Worm (Caenorhabditis elegans) whole organism, dauer: ENCODE data around the gene B0336.13.

ENCODE experiments used
- unc-62 ChIP-seq: sonication (generic microtip); optimal IDR thresholded peaks from 2 replicates; lab custom pipeline; 2017; ENCODE audit warnings: missing biosample characterization, missing genetic modification reagents, missing genetic modification characterization

B0336.13 gene

DNA sequence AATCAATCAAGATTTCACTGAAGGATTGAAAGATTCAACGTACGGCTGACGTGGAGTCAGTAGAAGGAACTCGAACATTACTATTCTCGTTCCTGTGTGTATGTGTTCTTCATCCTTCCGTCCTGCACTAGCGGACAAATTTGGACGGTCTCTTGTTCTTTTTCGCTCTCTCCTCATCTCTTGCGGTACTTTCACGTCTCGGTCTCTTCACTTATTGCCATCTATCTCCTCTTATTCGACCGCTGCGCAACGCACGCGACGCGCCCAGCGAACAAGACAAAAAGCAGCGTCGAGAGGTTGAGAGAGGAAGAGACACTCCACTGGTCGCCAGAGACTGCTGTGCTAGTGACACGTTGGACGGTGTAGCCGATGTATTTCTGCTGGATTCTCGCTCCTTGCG is 21.6 kb downstream of the B0336.13 start:
- no peak for TF ChIP-seq unc-62 (GFP tag; lab: Kevin White, UChicago)

DNA sequence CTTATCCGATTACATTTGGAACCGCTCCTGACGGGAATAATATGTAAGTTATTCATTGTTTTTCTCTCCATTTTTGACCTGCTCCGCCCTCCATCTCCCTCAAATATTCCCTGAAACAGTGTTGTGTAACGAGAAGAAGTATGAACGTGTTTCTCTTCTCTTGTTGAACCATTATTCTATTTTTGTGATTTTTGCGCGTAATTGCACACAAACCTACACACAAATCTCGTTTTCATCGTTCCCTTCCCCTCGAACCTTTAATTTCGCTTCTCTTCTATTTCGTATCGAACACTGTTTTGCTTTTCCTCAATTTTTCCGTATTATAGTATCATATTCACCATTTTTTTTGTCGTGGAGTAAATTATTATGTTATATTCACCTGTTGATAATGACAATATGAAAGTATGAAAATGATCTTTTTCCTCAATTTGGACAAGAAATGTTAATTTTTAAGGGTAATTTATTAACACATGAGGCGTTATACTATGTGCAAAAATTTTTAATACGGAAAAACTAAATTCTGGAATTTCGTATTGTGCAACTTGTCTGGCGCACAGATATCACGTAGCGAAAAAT is 23.4 kb downstream of the B0336.13 start:
- TF ChIP-seq unc-62 (GFP tag; lab: Kevin White, UChicago) = no peak

DNA sequence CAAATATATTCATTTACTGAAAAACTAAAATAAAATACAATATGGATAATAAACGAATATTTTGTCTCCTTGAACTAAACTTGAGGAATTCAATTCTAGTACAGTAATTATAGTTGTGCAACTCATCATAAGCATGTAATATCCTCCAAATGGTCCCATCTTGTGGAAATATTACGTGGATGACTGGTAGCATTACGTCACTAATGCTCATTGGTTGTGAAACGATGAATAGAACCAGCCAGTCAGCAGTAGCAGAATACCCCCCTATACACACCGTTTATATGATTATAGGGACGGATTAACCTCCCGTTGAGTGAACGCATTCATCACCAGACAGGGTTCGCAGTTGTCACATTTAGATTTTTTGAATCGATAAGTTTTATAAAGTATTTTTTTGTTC is 24.5 kb downstream of the B0336.13 start:
- no peak for TF ChIP-seq unc-62 (GFP tag; lab: Kevin White, UChicago)

DNA sequence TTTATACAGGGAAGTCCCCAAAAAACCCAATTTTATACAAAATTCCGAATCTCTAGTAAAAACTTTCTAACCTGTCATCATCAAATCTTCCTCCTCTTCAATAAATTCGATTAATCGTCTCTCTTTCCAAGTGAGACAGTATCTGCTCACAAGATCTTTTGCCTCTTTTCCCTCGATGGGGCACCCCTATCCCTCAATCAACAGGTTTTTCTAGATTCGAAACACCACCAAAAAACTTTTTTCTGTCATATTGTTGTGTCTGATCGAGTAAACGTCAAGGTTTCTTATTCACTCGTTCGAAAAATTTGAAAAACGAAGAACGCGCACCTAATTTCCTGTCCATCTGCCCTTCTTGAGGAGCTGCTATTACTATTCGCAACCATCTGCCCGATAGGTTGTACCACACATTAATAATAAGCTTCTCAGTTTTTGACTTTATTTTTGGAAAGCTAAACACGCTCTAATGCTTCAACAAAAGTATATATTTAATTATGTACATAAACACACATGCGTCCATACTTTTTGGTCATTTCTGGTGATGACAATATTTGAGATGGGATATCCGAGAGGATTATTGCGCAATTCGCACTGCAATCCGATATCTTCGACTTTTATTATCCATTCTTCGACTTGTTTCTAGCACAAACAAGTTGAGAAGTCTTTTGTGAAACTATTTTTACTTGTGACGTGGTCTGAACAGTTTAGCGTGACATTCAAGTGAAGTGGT is 25.4 kb downstream of the B0336.13 start:
- TF ChIP-seq unc-62 (GFP tag; lab: Kevin White, UChicago) = no peak

DNA sequence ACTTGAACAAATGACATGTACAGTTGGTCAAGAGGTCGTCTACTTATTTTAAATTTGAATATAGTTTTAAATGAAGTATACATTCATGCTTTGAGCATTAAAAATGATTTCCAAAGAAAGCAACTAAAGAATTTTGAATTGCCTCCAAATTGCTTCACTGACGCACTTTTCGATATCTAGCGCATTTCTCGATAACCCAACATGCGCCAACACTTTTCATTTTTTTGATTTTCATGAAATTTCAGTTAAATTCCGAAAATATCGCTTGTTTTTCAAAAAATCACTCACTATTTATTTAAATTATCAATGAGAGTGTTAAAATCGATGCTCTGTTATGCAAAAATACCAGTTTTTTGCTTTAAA is 26.0 kb downstream of the B0336.13 start:
- TF ChIP-seq unc-62 (GFP tag; lab: Kevin White, UChicago) = no peak

DNA sequence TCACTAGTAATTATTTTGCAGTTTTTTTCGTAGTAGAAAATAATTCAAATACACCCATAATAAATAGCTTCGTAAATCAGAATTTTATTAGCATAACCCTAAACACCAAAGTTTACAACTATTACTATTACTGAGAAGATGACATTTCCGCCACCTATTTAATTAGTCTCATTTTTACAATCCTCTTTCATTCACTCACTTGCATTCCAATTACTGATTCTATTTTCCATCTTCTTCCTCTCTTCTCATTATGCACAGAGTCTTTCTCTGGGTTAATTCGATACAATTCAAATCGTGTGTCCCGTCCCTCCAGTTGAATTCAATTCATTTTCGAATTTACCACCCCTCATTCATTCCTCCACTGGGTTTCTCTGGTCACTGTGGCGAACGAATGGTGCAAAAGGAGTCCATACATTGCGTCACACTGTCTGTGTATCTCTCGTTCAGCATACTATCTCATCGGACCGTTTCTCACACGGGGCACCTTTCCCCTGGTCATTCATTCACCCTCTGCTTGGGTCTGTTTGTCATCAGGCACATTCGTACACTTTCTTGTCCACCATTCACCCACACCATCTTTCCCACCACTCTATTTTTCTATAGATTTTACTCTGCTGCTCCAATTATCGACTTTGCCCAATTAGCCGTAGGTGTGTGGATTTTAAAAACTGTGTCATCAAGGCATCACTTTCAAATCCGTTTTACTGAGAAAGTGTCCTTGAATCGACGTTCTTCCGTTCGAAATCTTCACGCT is 26.6 kb downstream of the B0336.13 start:
- no peak for TF ChIP-seq unc-62 (GFP tag; lab: Kevin White, UChicago)

DNA sequence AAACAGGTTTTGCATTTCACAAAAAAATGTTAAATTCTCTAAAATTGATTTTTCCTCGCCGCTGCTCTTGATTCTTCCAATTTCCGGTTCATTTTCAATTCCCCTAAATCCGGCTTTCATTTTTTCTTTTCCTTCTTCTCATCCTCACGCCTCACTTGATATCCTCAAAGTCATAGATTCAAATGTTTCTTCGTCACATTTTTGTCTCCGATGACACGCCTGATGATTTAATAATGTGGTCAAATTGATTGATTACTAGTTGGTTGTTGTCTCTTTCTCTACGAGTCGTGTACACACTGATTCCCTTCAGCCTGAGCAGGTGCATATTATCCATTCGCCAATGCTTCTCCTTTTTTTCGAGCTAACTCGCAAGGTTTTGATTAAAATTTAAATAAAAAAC is 27.7 kb downstream of the B0336.13 start:
- no peak for TF ChIP-seq unc-62 (GFP tag; lab: Kevin White, UChicago)

DNA sequence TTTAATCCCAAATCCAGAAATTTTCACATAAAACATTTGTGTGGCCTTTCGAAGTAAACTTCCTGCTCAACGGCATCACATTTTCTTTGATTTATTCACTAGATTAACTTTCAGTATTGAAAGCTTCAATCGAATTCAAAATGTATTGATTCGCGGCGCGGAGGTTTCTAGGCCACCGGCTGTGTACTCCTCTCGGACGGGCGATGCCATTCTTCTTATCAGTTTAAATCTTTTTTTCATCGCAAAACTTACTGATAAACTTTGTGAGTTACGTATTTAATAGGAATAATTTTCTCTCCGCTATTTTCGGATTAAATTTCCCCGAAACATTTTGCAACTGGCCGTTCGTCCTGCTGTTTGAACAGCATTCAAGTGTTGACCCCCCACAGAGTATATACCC is 28.1 kb downstream of the B0336.13 start:
- TF ChIP-seq unc-62 (GFP tag; lab: Kevin White, UChicago) = no peak

DNA sequence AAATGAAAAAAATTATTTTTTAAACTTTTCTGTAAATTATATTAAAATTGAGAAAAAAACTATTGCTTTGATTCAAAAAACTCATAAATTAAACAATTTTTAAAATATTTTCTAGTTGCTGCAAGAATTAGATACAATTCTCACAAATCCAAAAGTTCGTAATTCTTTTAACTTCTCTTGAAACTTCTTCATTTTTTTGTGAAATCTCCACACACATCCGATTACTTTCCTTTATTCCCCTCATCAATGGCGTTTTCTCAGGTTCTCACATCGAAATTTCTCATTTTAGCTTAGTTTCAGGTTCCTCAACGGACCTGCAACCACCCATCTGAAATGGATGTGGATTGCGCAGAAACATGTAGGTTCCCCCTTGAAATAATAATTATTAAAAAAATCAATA is 28.7 kb downstream of the B0336.13 start, which contains the start of gene wrm-1:
TSS of gene wrm-1 (plus strand) at position 301 of the 400 bp plus-strand sequence.
- no peak for TF ChIP-seq unc-62 (GFP tag; lab: Kevin White, UChicago)

DNA sequence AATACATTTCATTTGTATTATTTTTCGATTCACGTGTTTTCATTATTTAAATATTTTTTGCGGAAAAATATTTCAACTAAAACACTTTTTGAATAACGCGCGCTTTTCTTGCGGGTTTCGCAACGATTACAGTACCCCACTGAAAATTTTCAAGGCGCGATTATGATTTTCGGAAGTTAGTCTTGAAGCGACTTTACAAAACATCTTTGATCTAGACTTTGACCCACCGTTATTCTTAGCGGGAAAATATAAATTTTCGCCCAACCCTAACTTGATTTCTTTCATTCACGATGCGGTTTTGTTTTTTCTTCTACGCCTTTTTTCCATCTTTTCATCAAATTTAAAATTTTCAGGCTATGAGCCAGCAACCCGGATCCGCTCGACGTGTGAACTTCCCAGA is 34.0 kb downstream of the B0336.13 start, which contains the start of gene egg-1:
TSS of gene egg-1 (plus strand) at position 354 of the 400 bp plus-strand sequence.
- no peak for TF ChIP-seq unc-62 (GFP tag; lab: Kevin White, UChicago)

DNA sequence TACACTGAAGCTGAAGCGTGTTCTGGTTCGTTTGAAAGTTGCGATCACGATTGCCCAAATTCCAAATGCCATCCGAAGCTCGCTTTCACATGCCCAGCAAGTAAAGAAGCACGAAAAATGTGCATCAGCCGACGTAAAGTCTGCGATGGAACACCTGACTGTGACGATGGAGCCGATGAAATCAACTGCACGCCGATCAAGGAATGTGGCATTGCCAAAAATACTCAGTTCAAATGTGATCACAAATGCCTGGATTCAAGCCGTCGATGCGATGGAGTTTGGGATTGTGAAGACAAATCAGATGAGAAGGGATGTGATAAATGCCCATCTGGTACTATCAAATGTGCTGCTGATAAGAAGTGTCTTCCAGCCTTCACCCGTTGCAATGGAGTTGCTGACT is 35.5 kb downstream of the B0336.13 start:
- no peak for TF ChIP-seq unc-62 (GFP tag; lab: Kevin White, UChicago)

DNA sequence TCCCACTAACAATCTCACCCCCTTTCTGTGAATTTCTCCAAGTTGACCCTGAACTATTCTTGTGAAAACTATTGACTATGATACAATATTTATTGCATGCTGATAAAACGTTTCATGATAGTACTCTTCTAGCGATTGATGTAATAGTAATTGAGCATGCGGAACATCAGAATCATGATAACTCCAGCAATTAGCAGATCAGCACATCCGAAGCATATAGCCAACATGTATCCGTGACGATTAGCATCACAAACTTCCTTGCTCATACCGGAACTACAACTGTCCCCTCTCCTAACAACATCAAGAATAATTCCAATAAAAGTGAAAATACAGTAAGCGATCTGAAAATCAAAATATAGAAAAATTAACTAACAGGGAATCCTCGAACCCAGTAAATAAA is 36.2 kb downstream of the B0336.13 start:
- TF ChIP-seq unc-62 (GFP tag; lab: Kevin White, UChicago) = no peak

DNA sequence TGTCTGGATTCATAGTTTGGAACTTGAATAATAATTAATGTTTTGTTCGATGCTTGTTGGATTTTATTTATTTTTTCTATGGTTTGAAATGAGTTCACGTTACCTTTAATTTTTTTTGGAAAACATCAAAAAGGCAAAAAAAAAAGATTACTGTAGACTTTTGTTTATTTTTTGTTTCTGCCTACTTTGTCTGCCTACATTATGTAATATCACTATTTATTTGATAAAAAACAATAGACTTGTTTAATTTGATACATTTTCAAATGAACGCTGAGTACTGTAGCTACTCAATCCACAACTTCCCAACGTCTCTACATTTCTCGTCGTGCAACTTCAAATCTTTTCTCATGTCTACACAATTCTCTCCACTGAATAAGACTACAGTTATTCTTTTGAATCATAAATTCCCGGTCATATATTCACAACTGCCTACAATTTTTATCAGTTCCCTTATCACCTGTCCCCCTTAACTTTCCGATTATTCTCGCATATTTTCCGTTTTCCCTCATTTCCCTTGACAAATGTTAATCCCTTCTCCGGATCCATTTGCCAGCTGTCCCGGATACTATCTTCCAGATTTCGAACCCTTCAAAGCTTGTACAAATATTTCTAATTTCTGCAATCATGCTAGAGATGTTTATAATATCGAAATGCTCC is 37.3 kb downstream of the B0336.13 start, which contains the start of the genes B0244.9 and B0244.7:
TSS of gene B0244.9 (minus strand) at position 51 of the 657 bp plus-strand sequence.
TSS of gene B0244.7 (plus strand) at position 522 of the 657 bp plus-strand sequence.
- no peak for TF ChIP-seq unc-62 (GFP tag; lab: Kevin White, UChicago)

DNA sequence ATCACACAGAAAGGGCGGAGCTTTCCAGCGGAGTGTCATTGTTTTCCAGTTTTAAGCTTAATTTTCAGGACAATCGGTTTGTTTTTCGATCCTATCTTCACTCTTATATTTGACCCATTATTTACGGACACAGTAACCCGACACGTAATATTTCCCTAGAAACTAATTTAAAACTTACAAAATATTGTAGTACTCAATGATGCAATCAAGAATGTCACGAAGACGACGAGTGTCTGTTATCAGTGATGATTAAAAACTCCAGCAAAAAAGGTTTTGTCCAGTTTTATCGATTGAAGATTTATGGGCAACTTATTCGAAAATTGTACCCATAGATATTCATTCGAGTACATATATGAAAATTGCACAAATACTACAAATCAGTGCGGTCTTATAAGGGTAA is 39.1 kb downstream of the B0336.13 start, which contains the start of gene B0244.17:
TSS of gene B0244.17 (plus strand) at position 301 of the 400 bp plus-strand sequence.
- no peak for TF ChIP-seq unc-62 (GFP tag; lab: Kevin White, UChicago)

DNA sequence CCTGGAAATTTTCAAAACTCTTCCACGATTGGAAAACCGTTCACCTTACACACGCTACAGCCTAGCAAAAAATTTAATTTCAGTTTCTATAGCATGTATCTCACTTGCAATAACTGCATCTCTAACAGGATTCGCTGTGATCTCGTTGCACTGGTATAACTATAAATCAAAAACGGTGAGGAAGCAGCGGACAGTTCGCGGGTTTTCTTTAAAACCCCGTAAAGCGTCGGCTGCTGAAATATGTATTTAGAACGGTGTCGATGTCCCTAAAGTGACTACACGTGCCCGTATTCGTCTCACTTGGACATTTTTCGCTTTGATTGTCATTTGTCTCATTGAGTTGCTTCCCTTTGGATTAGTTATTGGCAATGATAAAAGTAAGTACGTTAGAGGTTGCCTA is 40.5 kb downstream of the B0336.13 start:
- TF ChIP-seq unc-62 (GFP tag; lab: Kevin White, UChicago) = no peak

DNA sequence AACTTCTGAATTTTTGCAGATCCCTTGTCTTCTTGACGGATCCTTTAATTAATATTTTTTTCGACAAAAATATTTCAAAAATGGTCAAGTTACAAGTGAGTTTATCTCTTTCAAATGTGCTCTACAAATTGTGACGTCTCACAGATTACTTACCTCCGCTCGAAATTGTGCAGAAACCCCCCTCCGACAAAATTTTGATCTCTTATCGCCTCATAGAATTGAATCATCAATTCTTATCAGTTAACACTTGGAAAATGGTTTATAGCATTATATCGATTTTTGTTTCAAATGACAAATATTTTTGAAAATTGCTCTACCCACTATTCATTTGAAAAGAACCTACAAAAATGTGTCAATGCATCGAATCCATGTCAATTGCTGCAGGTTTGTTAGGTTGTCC is 41.1 kb downstream of the B0336.13 start, which contains the start of gene B0244.10:
TSS of gene B0244.10 (plus strand) at position 254 of the 400 bp plus-strand sequence.
- TF ChIP-seq unc-62 (GFP tag; lab: Kevin White, UChicago) = no peak
